Fruit fly (Drosophila melanogaster): ENCODE measurements around the gene CG13784.

Gene CG13784

DNA sequence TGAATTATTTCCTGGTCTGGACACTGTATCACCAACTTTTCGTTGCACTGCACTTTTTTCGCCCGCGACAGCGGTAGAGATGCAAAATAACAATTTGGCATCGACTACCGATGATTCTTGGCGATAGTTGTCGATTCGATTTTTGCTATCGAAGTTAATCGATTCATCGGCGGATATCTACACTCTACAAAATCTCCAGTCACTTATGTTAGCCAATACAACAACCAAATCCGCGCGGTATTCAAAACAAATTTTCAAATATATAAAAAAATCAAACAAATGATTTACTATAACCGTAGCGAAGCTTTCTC lies 15.7 kb downstream of the CG13784 start, which contains the start of gene CG4502 (continued):
- no peak for TF ChIP-seq Hmx (GFP tag; optimal IDR thresholded peaks at IDR 0.05)
- peak; percentile 8 for TF ChIP-seq tin (GFP tag; optimal IDR thresholded peaks at IDR 0.05)
- TF ChIP-seq ham (GFP tag; IDR thresholded peaks at IDR 0.05) = no peak
- no peak for TF ChIP-seq dysf (GFP tag; IDR thresholded peaks at IDR 0.05)
- TF ChIP-seq seq (GFP tag; IDR thresholded peaks at IDR 0.05) = no peak
- TF ChIP-seq CG7786 (GFP tag; optimal IDR thresholded peaks at IDR 0.05) = no peak
- TF ChIP-seq Deaf1 (tag; optimal IDR thresholded peaks at IDR 0.05) = peak; percentile 6
- TF ChIP-seq dpn (GFP tag; optimal IDR thresholded peaks at IDR 0.05) = peak; percentile 39 to 57
- peak; percentile 76 for TF ChIP-seq CG33213 (GFP tag; optimal IDR thresholded peaks at IDR 0.05)
- peak; percentile 100 for TF ChIP-seq hbn (GFP tag; IDR thresholded peaks at IDR 0.05; ENCODE audit: partially characterized antibody)
- no peak for TF ChIP-seq Elba2 (GFP tag; optimal IDR thresholded peaks at IDR 0.05)
- peak in 1 of 2 experiments; percentile 21 for TF ChIP-seq Pdp1 (GFP tag; optimal IDR thresholded peaks at IDR 0.05)
- TF ChIP-seq lmd (GFP tag; IDR thresholded peaks at IDR 0.05) = no peak
- no peak for TF ChIP-seq H2.0 (GFP tag; IDR thresholded peaks at IDR 0.05)
- peak; percentile 43 for TF ChIP-seq grau (tag; optimal IDR thresholded peaks at IDR 0.05)
- TF ChIP-seq B-H2 (GFP tag; optimal IDR thresholded peaks at IDR 0.05) = peak; percentile 29
- peak; percentile 99 for TF ChIP-seq CG16813 (GFP tag; IDR thresholded peaks at IDR 0.05; ENCODE audit: partially characterized antibody)
- no peak for TF ChIP-seq tup (GFP tag; optimal IDR thresholded peaks at IDR 0.05)
- peak; percentile 61 for TF ChIP-seq CTCF (GFP tag; optimal IDR thresholded peaks at IDR 0.05)
- TF ChIP-seq CG15073 (GFP tag; optimal IDR thresholded peaks at IDR 0.05) = no peak
- TF ChIP-seq psq (GFP tag; optimal IDR thresholded peaks at IDR 0.05) = no peak
- peak; percentile 78 for TF ChIP-seq CG15514 (GFP tag; optimal IDR thresholded peaks at IDR 0.05)
- TF ChIP-seq fd102C (GFP tag; optimal IDR thresholded peaks at IDR 0.05) = no peak
- TF ChIP-seq Doc2 (GFP tag; IDR thresholded peaks at IDR 0.05) = no peak
- TF ChIP-seq CG12155 (GFP tag; optimal IDR thresholded peaks at IDR 0.05) = peak; percentile 37
- TF ChIP-seq CG6254 (GFP tag; optimal IDR thresholded peaks at IDR 0.05) = no peak
- TF ChIP-seq zen2 (GFP tag; IDR thresholded peaks at IDR 0.05; ENCODE audit: partially characterized antibody) = peak; percentile 100
- no peak for TF ChIP-seq tgo (GFP tag; IDR thresholded peaks at IDR 0.05)
- no peak for TF ChIP-seq Atf-2 (GFP tag; optimal IDR thresholded peaks at IDR 0.05)
- TF ChIP-seq Sox102F (GFP tag; optimal IDR thresholded peaks at IDR 0.05) = no peak
- no peak for TF ChIP-seq CG14667 (GFP tag; IDR thresholded peaks at IDR 0.05)
- TF ChIP-seq repo (GFP tag; optimal IDR thresholded peaks at IDR 0.05) = no peak
- no peak for TF ChIP-seq h (optimal IDR thresholded peaks at IDR 0.05)
- no peak for TF ChIP-seq CG4820 (GFP tag; optimal IDR thresholded peaks at IDR 0.05)
- TF ChIP-seq pan (optimal IDR thresholded peaks at IDR 0.05) = no peak
- TF ChIP-seq pan (GFP tag; optimal IDR thresholded peaks at IDR 0.05 in 1 of 2, IDR thresholded peaks at IDR 0.05 in 1 of 2) = no peak
- peak; percentile 99 for TF ChIP-seq CG14860 (GFP tag; IDR thresholded peaks at IDR 0.05; ENCODE audit: partially characterized antibody)
- TF ChIP-seq CG11504 (tag; optimal IDR thresholded peaks at IDR 0.05) = no peak
- TF ChIP-seq dimm (GFP tag; IDR thresholded peaks at IDR 0.05) = no peak
- no peak for TF ChIP-seq ap (GFP tag; IDR thresholded peaks at IDR 0.05)
- TF ChIP-seq CG9817 (tag; optimal IDR thresholded peaks at IDR 0.05) = peak; percentile 14
- TF ChIP-seq wor (GFP tag; IDR thresholded peaks at IDR 0.05) = no peak
- no peak for TF ChIP-seq CG10543 (GFP tag; optimal IDR thresholded peaks at IDR 0.05)
- no peak for TF ChIP-seq CG11398 (GFP tag; optimal IDR thresholded peaks at IDR 0.05)
- no peak for TF ChIP-seq CG30020 (tag; optimal IDR thresholded peaks at IDR 0.05)
- TF ChIP-seq CG8359 (GFP tag; optimal IDR thresholded peaks at IDR 0.05; ENCODE audit: borderline replicate concordance) = no peak
- peak; percentile 99 for TF ChIP-seq CG7963 (GFP tag; IDR thresholded peaks at IDR 0.05; ENCODE audit: partially characterized antibody)
- TF ChIP-seq nmo (GFP tag; optimal IDR thresholded peaks at IDR 0.05) = peak; percentile 68
- TF ChIP-seq Nf-YC (tag; optimal IDR thresholded peaks at IDR 0.05) = peak; percentile 28
- peak; percentile 40 for TF ChIP-seq HmgD (GFP tag; optimal IDR thresholded peaks at IDR 0.05)
- TF ChIP-seq Awh (GFP tag; IDR thresholded peaks at IDR 0.05) = no peak
- peak; percentile 30 for TF ChIP-seq pho (GFP tag; optimal IDR thresholded peaks at IDR 0.05)
- peak; percentile 99 for TF ChIP-seq CG2129 (GFP tag; IDR thresholded peaks at IDR 0.05; ENCODE audit: partially characterized antibody)

All from whole organism, embryonic.